Fruit fly (Drosophila melanogaster) whole organism, embryonic: ENCODE data around the gene CG3349.

Source experiments
- Atf-2 ChIP-seq: fragments of 200-800 bp; sonication (Bioruptor generic); optimal IDR thresholded peaks from 2 replicates; lab custom pipeline; 2016; ENCODE audit warnings: missing biosample characterization, missing genetic modification characterization
- Bgb ChIP-seq: fragments of 200-800 bp; sonication (Bioruptor generic); IDR thresholded peaks from 2 replicates; pipeline ENCODE4 v1.3.6; 2022; ENCODE audit warnings: missing biosample characterization, missing genetic modification characterization; ENCODE audit not compliant: partially characterized antibody
- BtbVII ChIP-seq: fragments of 200-800 bp; sonication (Bioruptor generic); optimal IDR thresholded peaks from 3 replicates; lab custom pipeline; 2017; ENCODE audit warnings: missing biosample characterization, mild to moderate bottlenecking, missing genetic modification characterization
- CG11398 ChIP-seq: fragments of 200-800 bp; sonication (Bioruptor generic); optimal IDR thresholded peaks from 2 replicates; lab custom pipeline; 2016; ENCODE audit warnings: missing biosample characterization, missing genetic modification characterization
- CG11695 ChIP-seq: fragments of 200-800 bp; sonication (Bioruptor generic); IDR thresholded peaks from 3 replicates; pipeline ENCODE4 v1.3.6; 2022; ENCODE audit warnings: missing biosample characterization, missing genetic modification characterization
- CG12659 ChIP-seq: fragments of 200-800 bp; sonication (Bioruptor generic); optimal IDR thresholded peaks from 3 replicates; lab custom pipeline; 2017; ENCODE audit warnings: mild to moderate bottlenecking, missing biosample characterization, missing genetic modification reagents, missing genetic modification characterization
- CG14860 ChIP-seq: fragments of 200-800 bp; sonication (Bioruptor generic); IDR thresholded peaks from 3 replicates; pipeline ENCODE4 v1.3.6; 2022; ENCODE audit warnings: missing biosample characterization, missing genetic modification characterization; ENCODE audit not compliant: partially characterized antibody
- CG15696 ChIP-seq: fragments of 200-800 bp; sonication (Bioruptor generic); optimal IDR thresholded peaks from 2 replicates; lab custom pipeline; 2019; ENCODE audit warnings: missing biosample characterization, mild to moderate bottlenecking, missing genetic modification characterization, moderate library complexity
- CG17361 ChIP-seq: fragments of 200-800 bp; sonication (Bioruptor generic); IDR thresholded peaks from 3 replicates; pipeline ENCODE4 v1.3.6; 2022; ENCODE audit warnings: missing biosample characterization, missing genetic modification characterization
- CG2199 ChIP-seq: fragments of 200-800 bp; sonication (Bioruptor generic); IDR thresholded peaks from 3 replicates; pipeline ENCODE4 v1.3.6; 2022; ENCODE audit warnings: missing biosample characterization, missing genetic modification characterization
- CG32772 ChIP-seq: fragments of 200-800 bp; sonication (Bioruptor generic); IDR thresholded peaks from 2 replicates; pipeline ENCODE4 v1.3.6; 2022; ENCODE audit warnings: missing biosample characterization, missing genetic modification characterization
- CG43689 ChIP-seq: fragments of 200-800 bp; sonication (Bioruptor generic); IDR thresholded peaks from 2 replicates; pipeline ENCODE4 v1.3.6; 2022; ENCODE audit warnings: missing biosample characterization, missing genetic modification characterization
- CG4404 ChIP-seq: fragments of 200-800 bp; sonication (Bioruptor generic); IDR thresholded peaks from 2 replicates; pipeline ENCODE4 v1.3.6; 2022; ENCODE audit warnings: missing biosample characterization, missing genetic modification characterization
- CG7839 ChIP-seq: fragments of 200-800 bp; sonication (Bioruptor generic); optimal IDR thresholded peaks from 3 replicates; lab custom pipeline; 2018; ENCODE audit warnings: missing biosample characterization, mild to moderate bottlenecking, missing genetic modification characterization, moderate library complexity
- Dfd ChIP-seq, 2 experiments: fragments of >200 bp; optimal IDR thresholded peaks; 2 replicates each; lab custom pipeline; 2017; ENCODE audit warnings: missing biosample characterization in 2 of 2, missing genetic modification characterization in 2 of 2
- Dip2 ChIP-seq: fragments of 200-800 bp; sonication (Bioruptor generic); IDR thresholded peaks from 2 replicates; pipeline ENCODE4 v1.3.6; 2022; ENCODE audit warnings: missing biosample characterization, missing genetic modification characterization
- Dp ChIP-seq: fragments of 200-800 bp; sonication (Bioruptor generic); optimal IDR thresholded peaks from 2 replicates; lab custom pipeline; 2018; ENCODE audit warnings: missing biosample characterization, mild to moderate bottlenecking, missing genetic modification characterization, moderate library complexity
- Ets65A ChIP-seq: fragments of 200-800 bp; sonication (Bioruptor generic); peaks from one replicate; lab custom pipeline; 2016; ENCODE audit warnings: missing biosample characterization, missing genetic modification characterization
- Jarid2 ChIP-seq: fragments of 200-800 bp; sonication (Bioruptor generic); optimal IDR thresholded peaks from 3 replicates; lab custom pipeline; 2017; ENCODE audit warnings: mild to moderate bottlenecking, missing biosample characterization, missing genetic modification reagents, missing genetic modification characterization
- Meics ChIP-seq: fragments of 200-800 bp; sonication (Bioruptor generic); optimal IDR thresholded peaks from 2 replicates; lab custom pipeline; 2017; ENCODE audit warnings: missing biosample characterization, mild to moderate bottlenecking, missing genetic modification characterization
- NK7.1 ChIP-seq: fragments of 200-800 bp; sonication (Bioruptor generic); optimal IDR thresholded peaks from 3 replicates; lab custom pipeline; 2016; ENCODE audit warnings: missing biosample characterization, missing genetic modification characterization
- Side ChIP-seq: fragments of 200-800 bp; sonication (Bioruptor generic); optimal IDR thresholded peaks from 2 replicates; lab custom pipeline; 2016; ENCODE audit warnings: missing biosample characterization, missing genetic modification characterization
- Sry-δ ChIP-seq: fragments of 200-800 bp; sonication (Bioruptor generic); optimal IDR thresholded peaks from 2 replicates; lab custom pipeline; 2016; ENCODE audit warnings: missing biosample characterization, missing genetic modification characterization
- Ssrp ChIP-seq: fragments of 200-800 bp; sonication (Bioruptor generic); optimal IDR thresholded peaks from 2 replicates; lab custom pipeline; 2018; ENCODE audit warnings: missing biosample characterization, mild to moderate bottlenecking, missing genetic modification characterization, moderate library complexity
- Taf1 ChIP-seq: fragments of 200-800 bp; sonication (Bioruptor generic); IDR thresholded peaks from 2 replicates; pipeline ENCODE4 v1.3.6; 2022; ENCODE audit warnings: missing biosample characterization, missing genetic modification characterization
- Xrp1 ChIP-seq: fragments of 200-800 bp; sonication (Bioruptor generic); IDR thresholded peaks from 2 replicates; pipeline ENCODE4 v1.3.6; 2022; ENCODE audit warnings: missing biosample characterization, missing genetic modification characterization
- amos ChIP-seq: fragments of 200-800 bp; sonication (Bioruptor generic); IDR thresholded peaks from 2 replicates; pipeline ENCODE4 v1.3.6; 2022; ENCODE audit warnings: missing biosample characterization, missing genetic modification characterization; ENCODE audit not compliant: partially characterized antibody
- ase ChIP-seq: fragments of 200-800 bp; sonication (Bioruptor generic); IDR thresholded peaks from 3 replicates; pipeline ENCODE4 v1.3.6; 2022; ENCODE audit warnings: missing biosample characterization, missing genetic modification characterization
- chm ChIP-seq: fragments of 200-800 bp; sonication (Bioruptor generic); IDR thresholded peaks from 2 replicates; pipeline ENCODE4 v1.3.6; 2022; ENCODE audit warnings: missing biosample characterization, missing genetic modification characterization
- corto ChIP-seq: fragments of 200-800 bp; sonication (Bioruptor generic); optimal IDR thresholded peaks from 2 replicates; lab custom pipeline; 2016; ENCODE audit warnings: missing biosample characterization, mild to moderate bottlenecking, missing genetic modification characterization, moderate library complexity
- ems ChIP-seq: fragments of 200-800 bp; sonication (Bioruptor generic); optimal IDR thresholded peaks from 3 replicates; lab custom pipeline; 2016; ENCODE audit warnings: missing biosample characterization, missing genetic modification characterization
- fd102C ChIP-seq: fragments of 200-800 bp; sonication (Bioruptor generic); optimal IDR thresholded peaks from 2 replicates; lab custom pipeline; 2018; ENCODE audit warnings: missing biosample characterization, mild to moderate bottlenecking, missing genetic modification characterization, moderate library complexity
- gcm2 ChIP-seq: fragments of 200-800 bp; sonication (Bioruptor generic); optimal IDR thresholded peaks from 2 replicates; lab custom pipeline; 2016; ENCODE audit warnings: missing biosample characterization, missing genetic modification characterization
- gem ChIP-seq: fragments of 200-800 bp; sonication (Bioruptor generic); optimal IDR thresholded peaks from 2 replicates; lab custom pipeline; 2019; ENCODE audit warnings: missing biosample characterization, mild to moderate bottlenecking, missing genetic modification characterization, moderate library complexity
- ham ChIP-seq: fragments of 200-800 bp; sonication (Bioruptor generic); IDR thresholded peaks from 2 replicates; pipeline ENCODE4 v1.3.6; 2022; ENCODE audit warnings: missing biosample characterization, missing genetic modification characterization
- jigr1 ChIP-seq: fragments of 200-800 bp; sonication (Bioruptor generic); IDR thresholded peaks from 3 replicates; pipeline ENCODE4 v1.3.6; 2022; ENCODE audit warnings: missing biosample characterization, missing genetic modification characterization
- p53 ChIP-seq: fragments of 200-800 bp; sonication (Bioruptor generic); optimal IDR thresholded peaks from 2 replicates; lab custom pipeline; 2016; ENCODE audit warnings: missing biosample characterization, missing genetic modification characterization
- pan ChIP-seq, 4 experiments: fragments of >200 bp in 3 of 4; fragments of 200-800 bp in 1 of 4; sonication (Bioruptor generic) in 1 of 4; optimal IDR thresholded peaks in 3 of 4; IDR thresholded peaks in 1 of 4; 2 replicates each; pipeline versions ENCODE4 v1.3.6 to Lab custom; 2017 to 2022; ENCODE audit warnings: missing biosample characterization in 2 of 4, missing genetic modification characterization in 2 of 4, mixed read lengths in 1 of 4
- pho ChIP-seq: fragments of 200-800 bp; sonication (Bioruptor generic); optimal IDR thresholded peaks from 2 replicates; lab custom pipeline; 2016; ENCODE audit warnings: missing biosample characterization, missing genetic modification characterization
- sens ChIP-seq: fragments of 200-800 bp; sonication (Bioruptor generic); peaks from one replicate; lab custom pipeline; 2016; ENCODE audit warnings: missing biosample characterization, missing genetic modification characterization
- shn ChIP-seq: fragments of 200-800 bp; sonication (Bioruptor generic); optimal IDR thresholded peaks from 3 replicates; lab custom pipeline; 2016; ENCODE audit warnings: missing biosample characterization, missing genetic modification characterization
- sima ChIP-seq: fragments of 200-800 bp; sonication (Bioruptor generic); optimal IDR thresholded peaks from 2 replicates; lab custom pipeline; 2016; ENCODE audit warnings: missing biosample characterization, missing genetic modification characterization
- twi ChIP-seq: fragments of 200-800 bp; optimal IDR thresholded peaks from 2 replicates; lab custom pipeline; 2019; ENCODE audit warnings: missing biosample characterization, mild to moderate bottlenecking, missing genetic modification characterization, moderate library complexity
- vfl ChIP-seq: fragments of 200-800 bp; sonication (Bioruptor generic); optimal IDR thresholded peaks from 2 replicates; lab custom pipeline; 2016; ENCODE audit warnings: missing biosample characterization, missing genetic modification characterization
- vnd ChIP-seq: fragments of 200-800 bp; sonication (Bioruptor generic); IDR thresholded peaks from 3 replicates; pipeline ENCODE4 v1.3.6; 2022; ENCODE audit warnings: missing biosample characterization, missing genetic modification characterization; ENCODE audit not compliant: partially characterized antibody
- zfh2 ChIP-seq: fragments of 200-800 bp; sonication (Bioruptor generic); optimal IDR thresholded peaks from 2 replicates; lab custom pipeline; 2016; ENCODE audit warnings: missing biosample characterization, missing genetic modification characterization

Gene CG3349

DNA sequence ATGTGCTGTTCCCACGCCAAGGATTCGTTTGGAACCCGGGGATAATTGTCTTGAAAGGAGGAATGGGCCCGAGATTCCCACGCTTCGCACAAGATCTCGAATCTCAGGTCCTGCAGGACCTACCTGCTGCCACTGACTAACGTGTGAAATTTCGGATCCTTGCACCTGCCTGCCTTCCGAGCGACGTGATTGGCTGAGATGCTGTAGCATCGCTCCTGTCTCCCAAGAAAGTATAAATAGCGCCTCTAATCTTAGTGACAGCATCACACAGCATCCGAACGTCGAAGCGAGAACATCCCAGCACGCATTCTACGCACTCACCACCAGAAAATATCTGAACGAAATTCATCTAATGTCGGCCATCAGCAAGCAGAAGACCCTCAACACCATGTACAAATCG, 4.5 kb upstream of the CG3349 start (continued):
- TF ChIP-seq CG12659 (GFP tag; lab: Kevin White, UChicago): no peak
- TF ChIP-seq, all 482 proteins: peak for 15

DNA sequence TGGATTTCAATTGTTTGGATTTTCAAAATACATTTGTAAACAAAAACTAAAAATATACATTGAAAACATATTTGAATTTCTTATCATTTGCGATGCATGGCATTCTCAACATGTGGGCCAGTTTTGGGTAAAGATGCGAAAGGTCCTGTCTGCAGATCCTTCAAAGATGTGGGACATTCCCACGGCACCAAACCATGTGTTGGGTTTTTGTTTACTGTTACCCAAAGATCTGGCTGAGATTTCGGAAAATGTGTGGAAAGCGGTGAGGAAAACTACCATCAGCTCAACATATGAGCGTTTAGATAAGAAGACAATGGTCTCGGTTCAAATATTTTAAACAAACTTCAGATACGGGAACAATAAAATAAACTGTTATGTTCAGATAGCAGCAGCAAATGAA, 3.4 kb upstream of the CG3349 start:
- TF ChIP-seq ase (GFP tag; lab: Robert Waterston, UW) (no peak), chm (GFP tag; lab: Robert Waterston, UW) (0 out of 2 replicates have a peak, but pooled peaks have one; percentile 57), Side (GFP tag; lab: Kevin White, UChicago) (no peak), CG11398 (GFP tag; lab: Kevin White, UChicago) (no peak), CG4404 (no peak), CG17361 (GFP tag; lab: Robert Waterston, UW) (no peak), CG32772 (GFP tag; lab: Robert Waterston, UW) (no peak), vfl (GFP tag; lab: Kevin White, UChicago) (no peak), Sry-δ (no peak), CG14860 (GFP tag; lab: Robert Waterston, UW) (no peak), Dp (GFP tag; lab: Kevin White, UChicago) (no peak), CG11695 (GFP tag; lab: Robert Waterston, UW) (no peak), ems (GFP tag; lab: Kevin White, UChicago) (no peak), Dip2 (GFP tag; lab: Robert Waterston, UW) (no peak), Xrp1 (GFP tag; lab: Robert Waterston, UW) (0 out of 2 replicates have a peak, but pooled peaks have one; percentile 13), Ets65A (GFP tag; lab: Kevin White, UChicago) (peak; percentile 22), Meics (GFP tag; lab: Kevin White, UChicago) (no peak), ham (GFP tag; lab: Robert Waterston, UW) (no peak), sima (GFP tag; lab: Kevin White, UChicago) (no peak), NK7.1 (GFP tag; lab: Kevin White, UChicago) (no peak), corto (no peak), Dfd (GFP tag; optimal IDR thresholded peaks at IDR 0.05; lab: Kevin White, UChicago) (no peak), zfh2 (GFP tag; lab: Kevin White, UChicago) (no peak), amos (GFP tag; lab: Robert Waterston, UW) (no peak), fd102C (GFP tag; lab: Kevin White, UChicago) (peak; percentile 0), shn (no peak), Bgb (GFP tag; lab: Robert Waterston, UW) (no peak), pho (GFP tag; lab: Kevin White, UChicago) (no peak), Ssrp (tag; lab: Kevin White, UChicago) (no peak), gem (tag; lab: Kevin White, UChicago) (no peak), p53 (GFP tag; lab: Kevin White, UChicago) (no peak), gcm2 (GFP tag; lab: Kevin White, UChicago) (no peak), CG2199 (peak; percentile 95), CG43689 (no peak), twi (tag; lab: Kevin White, UChicago) (peak; percentile 100), Jarid2 (GFP tag; lab: Kevin White, UChicago) (peak; percentile 15), vnd (no peak), CG15696 (tag; lab: Kevin White, UChicago) (peak; percentile 24), CG7839 (tag; lab: Kevin White, UChicago) (no peak), jigr1 (GFP tag; lab: Robert Waterston, UW) (no peak), BtbVII (GFP tag; lab: Kevin White, UChicago) (no peak), Atf-2 (GFP tag; lab: Kevin White, UChicago) (no peak), Taf1 (GFP tag; lab: Robert Waterston, UW) (no peak), sens (GFP tag; lab: Kevin White, UChicago) (peak; percentile 17), pan (optimal IDR thresholded peaks at IDR 0.05; lab: Kevin White, UChicago) (no peak), pan (GFP tag; optimal IDR thresholded peaks at IDR 0.05 in 1 of 2, IDR thresholded peaks at IDR 0.05 in 1 of 2) (no peak)
